Worm (Caenorhabditis elegans): Measurements from ENCODE around the gene clhm-1.

Gene clhm-1

DNA sequence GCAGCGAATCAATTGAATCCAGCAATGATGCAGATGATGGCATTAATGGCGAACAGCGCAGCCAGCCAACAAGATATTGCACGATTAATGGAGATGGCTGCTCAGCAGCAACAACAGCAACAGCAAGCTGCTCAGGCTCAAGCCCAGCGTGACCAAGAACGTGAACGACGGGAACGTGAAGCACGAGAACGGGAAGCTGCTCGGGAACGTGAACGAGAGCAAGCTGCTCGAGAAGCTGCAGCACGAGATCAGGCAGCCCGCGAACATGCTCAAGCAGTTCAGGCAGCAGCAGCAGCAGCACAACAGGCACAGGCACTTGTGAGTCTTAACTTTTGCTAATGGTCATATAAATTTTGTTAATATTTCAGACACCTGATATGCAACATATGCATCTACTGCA is 24.1 kb downstream of the clhm-1 start:
- no peak for TF ChIP-seq ceh-43 (GFP tag; optimal IDR thresholded peaks at IDR 0.05)
- TF ChIP-seq elt-1 (tag; optimal IDR thresholded peaks at IDR 0.05; ENCODE audit: borderline replicate concordance, insufficient read depth) = no peak
- no peak for TF ChIP-seq elt-3 (tag; optimal IDR thresholded peaks at IDR 0.05)
- peak; percentile 13 for TF ChIP-seq lin-32 (GFP tag; optimal IDR thresholded peaks at IDR 0.05)
- TF ChIP-seq ceh-83 (GFP tag; optimal IDR thresholded peaks at IDR 0.05) = peak; percentile 33
- no peak for TF ChIP-seq nhr-2 (tag; optimal IDR thresholded peaks at IDR 0.05)
- TF ChIP-seq flh-1 (GFP tag; optimal IDR thresholded peaks at IDR 0.05) = no peak
- no peak for TF ChIP-seq M03D4.4 (tag; optimal IDR thresholded peaks at IDR 0.05)
- no peak for TF ChIP-seq pha-4 (tag; optimal IDR thresholded peaks at IDR 0.05)
- TF ChIP-seq ztf-11 (tag; optimal IDR thresholded peaks at IDR 0.05) = no peak
- TF ChIP-seq zip-8 (tag; optimal IDR thresholded peaks at IDR 0.05) = no peak
- TF ChIP-seq snpc-4 (tag; optimal IDR thresholded peaks at IDR 0.05) = no peak
- TF ChIP-seq ceh-39 (tag; optimal IDR thresholded peaks at IDR 0.05) = no peak
- no peak for TF ChIP-seq sem-2 (GFP tag; optimal IDR thresholded peaks at IDR 0.05)
- no peak for TF ChIP-seq mls-2 (tag; optimal IDR thresholded peaks at IDR 0.05)

DNA sequence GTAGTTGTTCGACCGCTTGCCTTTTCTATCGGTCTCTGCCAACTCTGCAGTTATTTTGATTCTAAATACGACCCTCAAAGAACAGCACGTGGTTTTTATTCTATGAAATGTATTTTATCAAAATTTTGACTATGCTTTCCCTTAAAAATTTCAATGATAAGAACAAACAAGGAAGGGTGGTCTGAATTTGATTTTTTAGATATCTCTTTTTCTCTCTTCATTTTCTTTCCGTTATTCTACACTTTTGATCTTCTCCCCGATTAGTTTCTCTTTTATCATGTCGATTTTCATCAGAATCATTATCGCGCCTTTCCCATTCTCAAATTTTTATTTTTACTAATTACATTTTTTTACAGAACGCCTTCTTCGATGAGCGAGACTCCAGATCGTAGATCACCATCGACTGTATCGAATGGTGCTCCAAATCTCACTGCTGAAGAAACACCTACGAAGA is 25.8 kb downstream of the clhm-1 start:
- TF ChIP-seq elt-1 (tag; optimal IDR thresholded peaks at IDR 0.05; ENCODE audit: borderline replicate concordance, insufficient read depth) (no peak), lin-32 (GFP tag; optimal IDR thresholded peaks at IDR 0.05) (no peak), snpc-4 (tag; optimal IDR thresholded peaks at IDR 0.05) (no peak), cnd-1 (tag; optimal IDR thresholded peaks at IDR 0.05) (no peak), pha-4 (tag; optimal IDR thresholded peaks at IDR 0.05) (no peak), drap-1 (GFP tag; optimal IDR thresholded peaks at IDR 0.05) (no peak), mab-5 (tag; optimal IDR thresholded peaks at IDR 0.05) (no peak), nhr-237 (tag; optimal IDR thresholded peaks at IDR 0.05) (no peak), hlh-1 (tag; optimal IDR thresholded peaks at IDR 0.05) (no peak), lsy-2 (tag; optimal IDR thresholded peaks at IDR 0.05) (no peak), elt-3 (tag; optimal IDR thresholded peaks at IDR 0.05) (no peak)

DNA sequence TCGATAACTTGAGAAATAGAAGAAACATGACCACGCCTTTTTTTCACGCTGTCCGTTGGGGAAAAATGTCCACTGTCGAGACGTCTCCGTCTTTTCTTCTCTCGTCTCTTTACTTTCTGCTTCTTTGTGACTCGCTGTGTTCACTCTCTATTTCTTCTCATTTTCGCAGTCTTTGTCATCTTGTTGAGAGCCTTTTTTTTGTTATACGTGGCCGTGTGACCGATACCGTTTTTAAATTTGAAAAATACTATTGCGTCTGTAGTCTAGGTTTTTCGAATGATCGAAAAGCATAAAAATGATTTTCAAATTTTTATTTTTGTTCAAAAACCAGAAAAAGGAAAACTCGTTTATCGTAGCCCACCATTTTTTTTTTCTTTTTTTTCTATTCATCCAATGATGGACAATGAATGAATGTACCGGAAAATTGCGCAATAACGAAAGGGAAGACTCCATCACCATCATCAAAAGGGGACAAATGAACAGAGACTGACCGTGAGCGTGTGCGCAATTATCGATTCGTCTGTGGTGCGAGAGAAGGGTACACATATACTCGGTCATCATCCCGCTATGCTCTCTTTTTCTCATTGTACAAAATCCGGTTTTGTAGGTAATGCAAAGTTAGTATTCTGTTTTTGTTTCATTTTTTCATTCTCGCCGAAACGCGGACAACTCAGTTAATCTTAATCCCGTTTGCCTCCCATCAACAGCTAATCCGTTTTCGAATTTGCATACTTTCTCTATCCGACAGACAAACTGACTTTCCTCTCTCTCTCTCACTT is 26.4 kb downstream of the clhm-1 start:
- TF ChIP-seq cnd-1 (tag; optimal IDR thresholded peaks at IDR 0.05) = no peak
- peak; percentile 24 for TF ChIP-seq sem-2 (GFP tag; optimal IDR thresholded peaks at IDR 0.05)
- no peak for TF ChIP-seq mep-1 (tag; optimal IDR thresholded peaks at IDR 0.05)
- no peak for TF ChIP-seq unc-39 (tag; optimal IDR thresholded peaks at IDR 0.05)
- peak; percentile 89 for TF ChIP-seq zip-8 (tag; optimal IDR thresholded peaks at IDR 0.05)
- no peak for TF ChIP-seq ceh-83 (GFP tag; optimal IDR thresholded peaks at IDR 0.05)
- TF ChIP-seq pha-4 (tag; optimal IDR thresholded peaks at IDR 0.05) = no peak
- TF ChIP-seq nhr-12 (tag; optimal IDR thresholded peaks at IDR 0.05) = peak; percentile 2
- peak; percentile 21 for TF ChIP-seq nhr-237 (tag; optimal IDR thresholded peaks at IDR 0.05)
- no peak for TF ChIP-seq flh-1 (GFP tag; optimal IDR thresholded peaks at IDR 0.05)
- TF ChIP-seq ztf-11 (tag; optimal IDR thresholded peaks at IDR 0.05) = peak; percentile 31
- no peak for TF ChIP-seq ham-2 (GFP tag; optimal IDR thresholded peaks at IDR 0.05)
- peak; percentile 97 for TF ChIP-seq ces-1 (GFP tag; optimal IDR thresholded peaks at IDR 0.05)
- peak; percentile 17 for TF ChIP-seq ceh-39 (tag; optimal IDR thresholded peaks at IDR 0.05)
- no peak for TF ChIP-seq drap-1 (GFP tag; optimal IDR thresholded peaks at IDR 0.05)
- TF ChIP-seq lin-32 (GFP tag; optimal IDR thresholded peaks at IDR 0.05) = no peak
- TF ChIP-seq nhr-2 (tag; optimal IDR thresholded peaks at IDR 0.05) = peak; percentile 34
- TF ChIP-seq lsy-2 (tag; optimal IDR thresholded peaks at IDR 0.05) = no peak

DNA sequence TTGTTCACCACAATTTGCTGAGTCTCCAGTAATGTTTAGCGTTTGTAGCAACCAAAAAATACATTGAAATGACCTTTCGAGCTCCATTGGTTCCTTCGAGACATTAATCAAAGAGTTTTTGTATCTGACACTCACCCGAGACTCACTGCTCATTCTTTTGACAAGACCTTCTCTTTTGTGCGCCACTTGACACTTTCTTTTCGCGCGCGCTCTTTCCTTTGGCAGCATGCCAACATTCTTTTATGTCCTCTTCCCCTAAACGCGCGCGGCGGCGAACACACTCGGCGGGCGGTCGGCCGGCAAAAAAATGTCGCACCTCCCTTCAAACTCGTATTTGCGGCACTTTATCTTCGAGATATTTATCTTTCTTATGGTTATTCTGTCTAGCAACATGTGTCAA is 27.1 kb downstream of the clhm-1 start:
- no peak for TF ChIP-seq bed-3 (GFP tag; optimal IDR thresholded peaks at IDR 0.05)
- peak; percentile 8 for TF ChIP-seq drap-1 (GFP tag; optimal IDR thresholded peaks at IDR 0.05)

DNA sequence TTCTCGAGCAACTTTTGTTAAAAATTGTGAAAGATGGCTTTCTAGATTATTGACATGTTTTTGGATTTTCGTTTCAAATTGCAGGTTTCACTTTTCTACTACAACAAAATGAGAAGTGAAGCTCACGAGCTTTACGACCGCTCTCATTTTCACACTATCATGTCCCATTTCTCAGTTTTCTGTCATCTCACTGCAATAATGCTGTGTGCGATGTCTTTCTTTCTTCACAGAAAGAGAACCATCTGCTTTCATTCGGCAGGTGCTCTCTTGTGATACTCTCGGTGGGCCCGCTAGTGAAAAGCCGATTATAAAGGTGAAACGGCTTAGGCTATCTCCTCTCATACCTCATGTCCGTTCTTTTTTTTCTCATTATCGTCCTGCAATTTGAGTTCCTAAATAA is 27.6 kb downstream of the clhm-1 start:
- TF ChIP-seq ham-2 (GFP tag; optimal IDR thresholded peaks at IDR 0.05) (no peak), hlh-1 (tag; optimal IDR thresholded peaks at IDR 0.05) (peak; percentile 84)

DNA sequence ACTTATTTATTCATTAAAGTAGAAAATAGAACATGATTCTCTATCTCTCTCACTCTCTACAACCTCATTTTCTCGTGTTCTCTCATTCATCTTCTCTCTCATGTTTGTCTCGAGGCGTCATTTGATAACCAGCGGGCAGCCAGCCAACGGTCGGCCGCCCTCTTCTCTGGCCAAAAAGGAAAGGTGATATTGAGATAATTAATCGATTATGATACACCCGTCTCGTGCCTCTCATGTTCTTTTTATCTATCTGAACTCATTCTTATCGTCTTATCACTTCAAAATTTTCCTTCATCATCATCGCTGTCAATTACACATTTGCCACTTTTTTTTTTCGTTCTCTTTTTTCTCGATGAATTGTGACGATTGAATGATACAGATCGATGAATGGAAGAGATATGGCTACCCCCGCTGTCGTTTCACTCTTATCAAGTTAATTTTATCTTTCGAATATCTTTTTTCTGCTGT is 28.1 kb downstream of the clhm-1 start:
- TF ChIP-seq drap-1 (GFP tag; optimal IDR thresholded peaks at IDR 0.05) (no peak), unc-39 (tag; optimal IDR thresholded peaks at IDR 0.05) (no peak), nhr-237 (tag; optimal IDR thresholded peaks at IDR 0.05) (no peak), blmp-1 (tag; optimal IDR thresholded peaks at IDR 0.05) (no peak), zip-8 (tag; optimal IDR thresholded peaks at IDR 0.05) (no peak), ztf-11 (tag; optimal IDR thresholded peaks at IDR 0.05) (no peak), lin-13 (tag; optimal IDR thresholded peaks at IDR 0.05) (no peak), nhr-2 (tag; optimal IDR thresholded peaks at IDR 0.05) (no peak), nhr-76 (tag; optimal IDR thresholded peaks at IDR 0.05) (no peak), snpc-4 (tag; optimal IDR thresholded peaks at IDR 0.05) (no peak), mls-2 (tag; optimal IDR thresholded peaks at IDR 0.05) (no peak), ham-2 (GFP tag; optimal IDR thresholded peaks at IDR 0.05) (no peak), flh-1 (GFP tag; optimal IDR thresholded peaks at IDR 0.05) (no peak), unc-62 (GFP tag; optimal IDR thresholded peaks at IDR 0.05) (peak; percentile 39), cnd-1 (tag; optimal IDR thresholded peaks at IDR 0.05) (no peak), ceh-39 (tag; optimal IDR thresholded peaks at IDR 0.05) (no peak), ces-1 (GFP tag; optimal IDR thresholded peaks at IDR 0.05) (peak; percentile 38), sem-2 (GFP tag; optimal IDR thresholded peaks at IDR 0.05) (no peak), elt-1 (tag; optimal IDR thresholded peaks at IDR 0.05; ENCODE audit: borderline replicate concordance, insufficient read depth) (peak; percentile 94), nhr-12 (tag; optimal IDR thresholded peaks at IDR 0.05) (no peak), tbx-8 (GFP tag; optimal IDR thresholded peaks at IDR 0.05) (no peak), hlh-1 (tag; optimal IDR thresholded peaks at IDR 0.05) (no peak), elt-3 (tag; optimal IDR thresholded peaks at IDR 0.05) (peak; percentile 81), M03D4.4 (tag; optimal IDR thresholded peaks at IDR 0.05) (no peak), lsy-2 (tag; optimal IDR thresholded peaks at IDR 0.05) (no peak), nhr-28 (tag; optimal IDR thresholded peaks at IDR 0.05) (no peak), ceh-83 (GFP tag; optimal IDR thresholded peaks at IDR 0.05) (no peak), ceh-43 (GFP tag; optimal IDR thresholded peaks at IDR 0.05) (no peak)

Data from whole organism, mixed stage, embryonic.